Fruit fly (Drosophila melanogaster) whole organism, wandering third instar larva: Measurements from ENCODE around the gene peb.

Source experiments
- Abd-B ChIP-seq: fragments of >200 bp; optimal IDR thresholded peaks from 2 replicates; lab custom pipeline; 2017; ENCODE audit warnings: missing biosample characterization, missing genetic modification characterization
- CG32264 ChIP-seq: fragments of 200-800 bp; sonication (Bioruptor generic); optimal IDR thresholded peaks from 2 replicates; lab custom pipeline; 2016; ENCODE audit warnings: missing biosample characterization, missing genetic modification characterization
- CG9705 ChIP-seq: fragments of 200-800 bp; sonication (Bioruptor generic); optimal IDR thresholded peaks from 2 replicates; lab custom pipeline; 2018; ENCODE audit warnings: missing biosample characterization, mild to moderate bottlenecking, missing genetic modification characterization
- CrebA ChIP-seq: fragments of 200-800 bp; sonication (Bioruptor generic); optimal IDR thresholded peaks from 2 replicates; lab custom pipeline; 2016; ENCODE audit warnings: missing biosample characterization, mild to moderate bottlenecking, missing genetic modification characterization, borderline replicate concordance
- Dfd ChIP-seq: fragments of >200 bp; optimal IDR thresholded peaks from 2 replicates; lab custom pipeline; 2017; ENCODE audit warnings: missing biosample characterization, missing genetic modification characterization
- Dif ChIP-seq: fragments of 200-275, 200-300 bp; sonication (Bioruptor generic); optimal IDR thresholded peaks from 2 replicates; lab custom pipeline; 2018; ENCODE audit warnings: missing biosample characterization, missing genetic modification characterization; ENCODE audit not compliant: partially characterized antibody
- GATAd ChIP-seq: sonication (Bioruptor generic); optimal IDR thresholded peaks from 2 replicates; lab custom pipeline; 2016; ENCODE audit warnings: missing biosample characterization, missing genetic modification characterization
- HLH106 ChIP-seq: fragments of 200-800 bp; optimal IDR thresholded peaks from 3 replicates; lab custom pipeline; 2019; ENCODE audit warnings: missing biosample characterization, mild to moderate bottlenecking, missing genetic modification characterization, moderate library complexity
- Hnf4 ChIP-seq: fragments of 200-800 bp; sonication (Bioruptor generic); optimal IDR thresholded peaks from 2 replicates; lab custom pipeline; 2016; ENCODE audit warnings: missing biosample characterization, mild to moderate bottlenecking, missing genetic modification characterization
- Hr78 ChIP-seq: fragments of >200 bp; optimal IDR thresholded peaks from 2 replicates; lab custom pipeline; 2017; ENCODE audit warnings: missing biosample characterization, missing genetic modification characterization
- Hr83 ChIP-seq: fragments of 200-300 bp; sonication (Bioruptor generic); optimal IDR thresholded peaks from 2 replicates; lab custom pipeline; 2016; ENCODE audit warnings: missing biosample characterization, mild to moderate bottlenecking, missing genetic modification characterization, moderate library complexity; ENCODE audit not compliant: poor library complexity, severe bottlenecking
- Jra ChIP-seq: sonication (Bioruptor generic); optimal IDR thresholded peaks from 2 replicates; lab custom pipeline; 2016; ENCODE audit warnings: missing biosample characterization, missing genetic modification characterization
- Mio ChIP-seq: sonication (Bioruptor generic); optimal IDR thresholded peaks from 2 replicates; lab custom pipeline; 2016; ENCODE audit warnings: missing biosample characterization, missing genetic modification characterization
- Myc ChIP-seq: fragments of >200 bp; optimal IDR thresholded peaks from 2 replicates; lab custom pipeline; 2017
- N ChIP-seq: fragments of >200 bp; optimal IDR thresholded peaks from 2 replicates; lab custom pipeline; 2018; ENCODE audit warnings: missing biosample characterization, missing external identifiers, missing genetic modification characterization
- OdsH ChIP-seq: fragments of 200-800 bp; sonication (Bioruptor generic); optimal IDR thresholded peaks from 2 replicates; lab custom pipeline; 2016; ENCODE audit warnings: missing biosample characterization, mild to moderate bottlenecking, missing genetic modification characterization
- Rel ChIP-seq, 2 experiments: fragments of 200-800 bp; sonication (Bioruptor generic) in 1 of 2; optimal IDR thresholded peaks; 2 replicates in 1 of 2; 3 replicates in 1 of 2; lab custom pipeline; 2016 to 2019; ENCODE audit warnings: mild to moderate bottlenecking in 2 of 2, missing biosample characterization in 2 of 2, missing genetic modification characterization in 2 of 2, moderate library complexity in 1 of 2
- Sp1 ChIP-seq: fragments of 200-800 bp; sonication (Bioruptor generic); optimal IDR thresholded peaks from 3 replicates; lab custom pipeline; 2019; ENCODE audit warnings: missing biosample characterization, mild to moderate bottlenecking, missing genetic modification characterization, moderate library complexity
- Vsx2 ChIP-seq: fragments of 200-300, 225-300 bp; sonication (Bioruptor generic); optimal IDR thresholded peaks from 2 replicates; lab custom pipeline; 2018; ENCODE audit warnings: missing biosample characterization, missing genetic modification characterization; ENCODE audit not compliant: partially characterized antibody
- br ChIP-seq: fragments of 200-800 bp; sonication (Bioruptor generic); optimal IDR thresholded peaks from 2 replicates; lab custom pipeline; 2016; ENCODE audit warnings: missing biosample characterization, missing genetic modification characterization
- brk ChIP-seq: fragments of 200-800 bp; sonication (Bioruptor generic); optimal IDR thresholded peaks from 2 replicates; lab custom pipeline; 2016; ENCODE audit warnings: missing biosample characterization, mild to moderate bottlenecking, missing genetic modification characterization
- dl ChIP-seq, 2 experiments: fragments of 175-275, 200-275 bp in 1 of 2; fragments of 200-275 bp in 1 of 2; sonication (Bioruptor generic); optimal IDR thresholded peaks; lab custom pipeline; 2018; ENCODE audit warnings: mild to moderate bottlenecking in 2 of 2, missing biosample characterization in 2 of 2, missing genetic modification characterization in 2 of 2, moderate library complexity in 2 of 2; ENCODE audit not compliant: partially characterized antibody in 2 of 2, insufficient read depth in 1 of 2
- dmrt93B ChIP-seq: fragments of 200-800 bp; sonication (Bioruptor generic); optimal IDR thresholded peaks from 2 replicates; lab custom pipeline; 2018; ENCODE audit warnings: missing biosample characterization, mild to moderate bottlenecking, missing genetic modification characterization
- dsf ChIP-seq: sonication (Bioruptor generic); optimal IDR thresholded peaks from 2 replicates; lab custom pipeline; 2016; ENCODE audit warnings: missing biosample characterization, missing genetic modification characterization, borderline replicate concordance
- ey ChIP-seq: fragments of 200-800 bp; sonication (Bioruptor generic); optimal IDR thresholded peaks from 2 replicates; lab custom pipeline; 2016; ENCODE audit warnings: missing biosample characterization, missing genetic modification characterization
- foxo ChIP-seq, 2 experiments: fragments of 200-800 bp; sonication (Bioruptor generic); optimal IDR thresholded peaks; 2 replicates in 1 of 2; 3 replicates in 1 of 2; lab custom pipeline; 2016 to 2017; ENCODE audit warnings: missing biosample characterization in 2 of 2, missing genetic modification characterization in 2 of 2
- fru ChIP-seq: fragments of 200-800 bp; sonication (Bioruptor generic); optimal IDR thresholded peaks from 3 replicates; lab custom pipeline; 2016; ENCODE audit warnings: missing biosample characterization, mild to moderate bottlenecking, missing genetic modification characterization
- h ChIP-seq: fragments of 200-800 bp; sonication (Bioruptor generic); optimal IDR thresholded peaks from 3 replicates; lab custom pipeline; 2016; ENCODE audit warnings: missing biosample characterization, mild to moderate bottlenecking, missing genetic modification characterization
- jim ChIP-seq: fragments of 175-275, 200-325 bp; sonication (Bioruptor generic); optimal IDR thresholded peaks from 2 replicates; lab custom pipeline; 2016; ENCODE audit warnings: missing biosample characterization, mild to moderate bottlenecking, missing genetic modification characterization
- lola ChIP-seq: fragments of >200 bp; optimal IDR thresholded peaks from 2 replicates; lab custom pipeline; 2017; ENCODE audit warnings: missing biosample characterization, missing genetic modification characterization
- pan ChIP-seq: fragments of >200 bp; optimal IDR thresholded peaks from 2 replicates; lab custom pipeline; 2017
- psq ChIP-seq: fragments of 200-800 bp; sonication (Bioruptor generic); optimal IDR thresholded peaks from 3 replicates; lab custom pipeline; 2017; ENCODE audit warnings: missing biosample characterization, mild to moderate bottlenecking, missing genetic modification characterization, moderate library complexity
- rgr ChIP-seq: fragments of 200-800 bp; sonication (Bioruptor generic); optimal IDR thresholded peaks from 3 replicates; lab custom pipeline; 2016; ENCODE audit warnings: missing biosample characterization, mild to moderate bottlenecking, missing genetic modification characterization
- sage ChIP-seq: fragments of 200-800 bp; sonication (Bioruptor generic); optimal IDR thresholded peaks from 2 replicates; lab custom pipeline; 2016; ENCODE audit warnings: missing biosample characterization, mild to moderate bottlenecking, missing genetic modification characterization
- sv ChIP-seq: fragments of 200-800 bp; sonication (Bioruptor generic); optimal IDR thresholded peaks from 3 replicates; lab custom pipeline; 2016; ENCODE audit warnings: missing biosample characterization, missing genetic modification characterization
- tai ChIP-seq: sonication (Bioruptor generic); optimal IDR thresholded peaks from 2 replicates; lab custom pipeline; 2016; ENCODE audit warnings: missing biosample characterization, missing genetic modification characterization
- usp ChIP-seq: fragments of >200 bp; optimal IDR thresholded peaks from 2 replicates; lab custom pipeline; 2017; ENCODE audit warnings: missing biosample characterization, missing genetic modification characterization
- woc ChIP-seq: sonication (Bioruptor generic); optimal IDR thresholded peaks from 2 replicates; lab custom pipeline; 2016; ENCODE audit warnings: missing biosample characterization, mild to moderate bottlenecking, missing genetic modification characterization

The peb gene

DNA sequence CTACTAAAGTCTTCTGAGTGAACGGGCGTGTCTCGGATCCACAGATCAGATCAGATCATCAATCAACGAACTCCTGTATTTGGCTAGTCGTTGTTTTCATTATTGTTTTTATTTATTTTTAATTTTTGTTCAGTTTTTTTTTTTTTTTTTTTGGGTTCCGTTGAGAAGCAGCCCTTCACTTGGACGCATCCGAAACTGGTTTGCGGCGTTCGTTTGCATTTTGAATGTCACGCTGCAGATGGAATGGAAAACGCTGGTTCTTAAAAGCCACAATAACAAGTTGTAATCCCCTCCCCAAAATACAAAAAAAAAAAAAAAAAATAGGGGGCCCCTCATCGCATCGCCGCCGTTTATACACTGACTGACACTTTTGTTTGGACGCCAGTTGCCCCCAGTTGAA is 46.7 kb downstream of the peb start:
- no peak for TF ChIP-seq CrebA
- TF ChIP-seq N (GFP tag; lab: Kevin White, UChicago), result no peak
- TF ChIP-seq psq (GFP tag; lab: Kevin White, UChicago), result no peak
- TF ChIP-seq sage (GFP tag; lab: Kevin White, UChicago), result no peak
- no peak for TF ChIP-seq tai
- TF ChIP-seq h (GFP tag; lab: Kevin White, UChicago), result no peak
- TF ChIP-seq HLH106 (tag; lab: Kevin White, UChicago), result no peak
- TF ChIP-seq foxo (GFP tag; optimal IDR thresholded peaks at IDR 0.05; lab: Kevin White, UChicago), result no peak

DNA sequence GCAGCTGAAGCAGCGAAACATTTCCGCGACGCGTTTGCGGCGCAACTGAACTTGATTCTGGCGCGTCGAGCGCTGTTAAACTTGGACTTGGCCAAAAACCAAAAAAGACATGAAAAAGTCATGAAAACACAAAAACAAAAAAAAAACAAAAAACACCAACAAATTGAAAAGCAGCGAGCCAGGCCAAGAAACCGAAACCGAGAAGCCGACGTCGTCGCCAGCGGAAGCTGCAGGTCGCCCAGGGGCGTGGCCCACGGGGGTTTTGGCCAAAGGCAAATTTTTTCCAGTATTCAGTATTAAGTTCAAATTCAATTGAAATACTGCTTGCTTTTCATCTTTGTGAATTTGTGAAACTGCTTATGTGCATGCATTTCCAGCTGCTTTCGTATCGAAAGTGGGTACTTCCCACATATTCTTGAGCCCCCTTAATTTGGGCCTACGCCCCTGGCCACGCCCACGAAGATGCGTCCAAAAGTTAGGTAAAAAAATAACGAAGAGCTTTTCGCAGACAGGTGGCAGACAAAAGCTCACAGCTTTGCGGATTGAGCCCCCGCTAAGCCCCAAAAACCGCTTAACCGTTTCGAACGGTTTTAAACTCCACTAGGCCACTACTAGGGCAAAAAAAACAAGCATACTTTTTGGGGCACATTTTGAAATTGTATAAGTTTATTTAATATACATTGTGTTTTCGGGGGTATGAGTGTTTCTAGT is 49.4 kb downstream of the peb start, which contains the start of gene CG3009:
Gene CG3009, minus strand, starts transcription at position 51 of the 711 bp plus-strand sequence.
- TF ChIP-seq Sp1 (GFP tag; lab: Kevin White, UChicago) (peak; percentile 97), lola (no peak), Hr83 (GFP tag; lab: Kevin White, UChicago) (peak; percentile 58), Myc (lab: Kevin White, UChicago) (peak; percentile 71), Jra (GFP tag; lab: Kevin White, UChicago) (peak; percentile 90), CG32264 (GFP tag; lab: Kevin White, UChicago) (peak; percentile 92), Mio (GFP tag; lab: Kevin White, UChicago) (peak; percentile 85), rgr (GFP tag; lab: Kevin White, UChicago) (peak; percentile 98), dsf (GFP tag; lab: Kevin White, UChicago) (peak; percentile 69), Hnf4 (GFP tag; lab: Kevin White, UChicago) (peak; percentile 97), jim (GFP tag; lab: Kevin White, UChicago) (no peak), fru (GFP tag; lab: Kevin White, UChicago) (peak; percentile 99), CG9705 (GFP tag; lab: Kevin White, UChicago) (peak; percentile 97), N (GFP tag; lab: Kevin White, UChicago) (no peak), CrebA (peak; percentile 82), foxo (GFP tag; optimal IDR thresholded peaks at IDR 0.05; lab: Kevin White, UChicago) (peak; percentile 80 to 99), Abd-B (GFP tag; lab: Kevin White, UChicago) (no peak), Dif (peak; percentile 83), OdsH (GFP tag; lab: Kevin White, UChicago) (peak; percentile 97), br (GFP tag; lab: Kevin White, UChicago) (peak; percentile 98), sage (GFP tag; lab: Kevin White, UChicago) (peak; percentile 83), sv (GFP tag; lab: Kevin White, UChicago) (peak; percentile 96), h (GFP tag; lab: Kevin White, UChicago) (peak; percentile 98), psq (GFP tag; lab: Kevin White, UChicago) (peak; percentile 94), Vsx2 (GFP tag; lab: Kevin White, UChicago) (peak; percentile 82), dl (GFP tag; optimal IDR thresholded peaks at IDR 0.05; lab: Kevin White, UChicago; ENCODE audit: insufficient read depth in 1 of 2, partially characterized antibody in 2 of 2) (peak in 1 of 2 experiments; percentile 57), dmrt93B (GFP tag; lab: Kevin White, UChicago) (peak; percentile 98), Hr78 (GFP tag; lab: Kevin White, UChicago) (no peak), Rel (GFP tag; optimal IDR thresholded peaks at IDR 0.05; lab: Kevin White, UChicago) (peak; percentile 85), Rel (tag; optimal IDR thresholded peaks at IDR 0.05; lab: Kevin White, UChicago) (peak; percentile 94), tai (peak; percentile 87), Dfd (GFP tag; lab: Kevin White, UChicago) (no peak), woc (peak; percentile 97), ey (GFP tag; lab: Kevin White, UChicago) (peak; percentile 98), HLH106 (tag; lab: Kevin White, UChicago) (peak; percentile 98), pan (no peak), GATAd (GFP tag; lab: Kevin White, UChicago) (peak; percentile 71), usp (GFP tag; lab: Kevin White, UChicago) (no peak), brk (GFP tag; lab: Kevin White, UChicago) (peak; percentile 76)
